Fruit fly (Drosophila melanogaster): ENCODE measurements around the gene Ubc6.

Gene Ubc6

DNA sequence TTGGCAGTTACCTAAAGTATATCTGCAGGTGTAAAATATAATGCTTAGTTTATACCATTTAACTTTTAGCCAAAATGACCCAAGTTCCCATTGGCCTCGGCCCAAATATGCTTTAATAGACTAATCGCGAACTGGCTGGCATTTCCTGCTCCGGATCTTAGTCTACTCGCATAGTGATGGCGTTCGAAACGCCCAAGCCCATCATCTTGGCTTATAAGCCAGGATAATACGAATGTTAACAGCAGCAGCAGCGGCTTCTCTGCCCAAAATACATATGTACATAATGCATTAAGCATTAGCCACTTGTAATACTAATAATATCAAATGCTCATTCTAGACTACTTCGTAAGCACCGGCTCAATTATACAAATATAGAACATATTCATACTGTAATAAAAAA, 47.6 kb downstream of the Ubc6 start:
- TF ChIP-seq pan (optimal IDR thresholded peaks at IDR 0.05) (no peak), CG8478 (optimal IDR thresholded peaks at IDR 0.05) (no peak), usp (GFP tag; optimal IDR thresholded peaks at IDR 0.05) (no peak), Dll (optimal IDR thresholded peaks at IDR 0.05) (no peak), psq (optimal IDR thresholded peaks at IDR 0.05) (no peak), EcR (GFP tag; optimal IDR thresholded peaks at IDR 0.05) (no peak)

- no peak for TF ChIP-seq psq (optimal IDR thresholded peaks at IDR 0.05)
- TF ChIP-seq CG8478 (optimal IDR thresholded peaks at IDR 0.05): no peak
- no peak for TF ChIP-seq Dll (optimal IDR thresholded peaks at IDR 0.05)
- no peak for TF ChIP-seq usp (GFP tag; optimal IDR thresholded peaks at IDR 0.05)
- TF ChIP-seq pan (optimal IDR thresholded peaks at IDR 0.05): no peak
- TF ChIP-seq EcR (GFP tag; optimal IDR thresholded peaks at IDR 0.05): no peak
Measured at dm6 chr3R:4903565-4903964, 48.9 kb downstream of the Ubc6 start.

dm6 chr3R:4901782-4902181, 50.7 kb downstream of the Ubc6 start:
- TF ChIP-seq psq (optimal IDR thresholded peaks at IDR 0.05): no peak
- no peak for TF ChIP-seq EcR (GFP tag; optimal IDR thresholded peaks at IDR 0.05)
- no peak for TF ChIP-seq pan (optimal IDR thresholded peaks at IDR 0.05)
- TF ChIP-seq usp (GFP tag; optimal IDR thresholded peaks at IDR 0.05): no peak
- TF ChIP-seq Dll (optimal IDR thresholded peaks at IDR 0.05): no peak

- TF ChIP-seq EcR (GFP tag; optimal IDR thresholded peaks at IDR 0.05): no peak
- no peak for TF ChIP-seq usp (GFP tag; optimal IDR thresholded peaks at IDR 0.05)
- no peak for TF ChIP-seq psq (optimal IDR thresholded peaks at IDR 0.05)
- no peak for TF ChIP-seq CG8478 (optimal IDR thresholded peaks at IDR 0.05)
- TF ChIP-seq pan (optimal IDR thresholded peaks at IDR 0.05): no peak
- TF ChIP-seq Dll (optimal IDR thresholded peaks at IDR 0.05): no peak
Measured at dm6 chr3R:4901189-4901588, 51.3 kb downstream of the Ubc6 start.

dm6 chr3R:4900435-4900834, 52.0 kb downstream of the Ubc6 start:
- TF ChIP-seq Dll (optimal IDR thresholded peaks at IDR 0.05) (no peak), pan (optimal IDR thresholded peaks at IDR 0.05) (no peak), EcR (GFP tag; optimal IDR thresholded peaks at IDR 0.05) (no peak), CG8478 (optimal IDR thresholded peaks at IDR 0.05) (no peak), psq (optimal IDR thresholded peaks at IDR 0.05) (no peak), usp (GFP tag; optimal IDR thresholded peaks at IDR 0.05) (no peak)

Measured in whole organism.